Worm (Caenorhabditis elegans) whole organism, L2 larva: ENCODE data around the gene srw-98.

Source experiments
- R02D3.7 ChIP-seq: fragments of 150-350 bp; optimal IDR thresholded peaks from 2 replicates; lab custom pipeline; 2014; ENCODE audit warnings: missing biosample characterization, missing genetic modification characterization
- ama-1 ChIP-seq: fragments of 150-350 bp; optimal IDR thresholded peaks from 2 replicates; lab custom pipeline; 2018; ENCODE audit warnings: inconsistent platforms
- blmp-1 ChIP-seq: sonication (generic microtip); optimal IDR thresholded peaks from 2 replicates; lab custom pipeline; 2017; ENCODE audit warnings: missing genetic modification characterization, mild to moderate bottlenecking, missing compliant biosample characterization, antibody characterized with exemption, moderate library complexity; ENCODE audit not compliant: insufficient read depth
- elt-3 ChIP-seq: sonication (generic microtip); optimal IDR thresholded peaks from 2 replicates; lab custom pipeline; 2017; ENCODE audit warnings: missing biosample characterization, missing genetic modification characterization
- fos-1 ChIP-seq: fragments of 150-350 bp; optimal IDR thresholded peaks from 2 replicates; lab custom pipeline; 2014; ENCODE audit warnings: missing biosample characterization, missing genetic modification characterization
- lin-39 ChIP-seq: fragments of 150-350 bp; optimal IDR thresholded peaks from 2 replicates; lab custom pipeline; 2014; ENCODE audit warnings: missing biosample characterization, missing genetic modification reagents, missing genetic modification characterization
- lsy-2 ChIP-seq, 2 experiments: fragments of 150-350 bp in 1 of 2; sonication (generic microtip) in 1 of 2; optimal IDR thresholded peaks; 2 replicates each; lab custom pipeline; 2014 to 2017; ENCODE audit warnings: missing biosample characterization in 2 of 2, missing genetic modification characterization in 2 of 2
- nhr-10 ChIP-seq: sonication (generic microtip); optimal IDR thresholded peaks from 2 replicates; lab custom pipeline; 2017; ENCODE audit warnings: missing biosample characterization, missing genetic modification characterization
- nhr-11 ChIP-seq: fragments of 150-350 bp; optimal IDR thresholded peaks from 2 replicates; lab custom pipeline; 2014; ENCODE audit warnings: missing biosample characterization, missing genetic modification characterization
- nhr-21 ChIP-seq: fragments of 150-350 bp; optimal IDR thresholded peaks from 2 replicates; lab custom pipeline; 2014; ENCODE audit warnings: missing biosample characterization, missing genetic modification characterization
- nhr-23 ChIP-seq: fragments of 150-350 bp; optimal IDR thresholded peaks from 2 replicates; lab custom pipeline; 2014; ENCODE audit warnings: missing biosample characterization, missing genetic modification reagents, missing genetic modification characterization
- nhr-237 ChIP-seq: fragments of 150-350 bp; optimal IDR thresholded peaks from 2 replicates; lab custom pipeline; 2014; ENCODE audit warnings: missing biosample characterization, missing genetic modification characterization
- ztf-11 ChIP-seq: sonication (generic microtip); optimal IDR thresholded peaks from 2 replicates; lab custom pipeline; 2017; ENCODE audit warnings: missing biosample characterization, missing genetic modification characterization

DNA sequence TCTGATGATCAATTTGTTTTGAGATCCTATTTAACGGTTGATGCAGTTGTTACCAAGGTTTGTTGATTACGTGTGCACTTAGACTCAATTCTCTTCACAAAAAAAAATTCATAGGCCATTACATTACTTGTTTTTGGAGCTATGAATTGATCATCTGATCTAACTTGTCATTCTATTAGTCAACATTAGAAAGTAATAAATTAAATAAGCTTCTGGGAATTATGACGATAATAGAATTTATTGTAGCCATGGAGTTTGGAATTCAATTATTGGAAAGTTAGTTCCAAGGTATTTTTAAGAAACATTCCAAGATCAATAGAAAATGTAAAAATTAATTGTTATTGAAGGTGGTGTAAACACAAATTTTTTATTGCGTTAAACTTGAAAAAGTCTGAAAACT is 40.1 kb upstream of the srw-98 start:
- TF ChIP-seq nhr-237 (no peak), lsy-2 (tag; optimal IDR thresholded peaks at IDR 0.05; lab: Kevin White, UChicago) (no peak), blmp-1 (tag; lab: Kevin White, UChicago) (no peak), nhr-11 (tag; lab: Kevin White, UChicago) (no peak), ztf-11 (tag; lab: Kevin White, UChicago) (no peak), R02D3.7 (tag; lab: Kevin White, UChicago) (no peak), nhr-23 (tag; lab: Kevin White, UChicago) (no peak), elt-3 (tag; lab: Kevin White, UChicago) (no peak), nhr-21 (tag; lab: Kevin White, UChicago) (no peak), ama-1 (lab: Kevin White, UChicago) (no peak), lin-39 (tag; lab: Kevin White, UChicago) (no peak), fos-1 (tag; lab: Kevin White, UChicago) (no peak), nhr-10 (tag; lab: Kevin White, UChicago) (no peak)
